Fruit fly (Drosophila melanogaster): ENCODE results near the gene CG11594.

Gene CG11594

dm6 chr3L:4025738-4026505 is at the start of gene CG11594:
Gene CG11594, minus strand, starts transcription at chr3L:4026011.
- TF ChIP-seq CG12605 (GFP tag; IDR thresholded peaks at IDR 0.05) = no peak
- no peak for TF ChIP-seq CG8301 (tag; optimal IDR thresholded peaks at IDR 0.05)
- TF ChIP-seq EcR (GFP tag; optimal IDR thresholded peaks at IDR 0.05) = no peak
- no peak for TF ChIP-seq CG4496 (GFP tag; IDR thresholded peaks at IDR 0.05)
- TF ChIP-seq CG13204 (GFP tag; optimal IDR thresholded peaks at IDR 0.05) = no peak
- no peak for TF ChIP-seq Ets98B (GFP tag; IDR thresholded peaks at IDR 0.05)
- no peak for TF ChIP-seq Snoo (tag; optimal IDR thresholded peaks at IDR 0.05)
- no peak for TF ChIP-seq CG17806 (tag; optimal IDR thresholded peaks at IDR 0.05)
- no peak for TF ChIP-seq CG8159 (tag; optimal IDR thresholded peaks at IDR 0.05)
- TF ChIP-seq rn (GFP tag; IDR thresholded peaks at IDR 0.05) = no peak
- no peak for TF ChIP-seq Pif1B (GFP tag; optimal IDR thresholded peaks at IDR 0.05)
- no peak for TF ChIP-seq fd96Ca (GFP tag; IDR thresholded peaks at IDR 0.05)
- TF ChIP-seq CG32121 (GFP tag; IDR thresholded peaks at IDR 0.05) = no peak
- TF ChIP-seq CG34367 (tag; optimal IDR thresholded peaks at IDR 0.05) = no peak

- TF ChIP-seq fd96Ca (GFP tag; IDR thresholded peaks at IDR 0.05) = no peak
- no peak for TF ChIP-seq CG14655 (GFP tag; optimal IDR thresholded peaks at IDR 0.05)
- no peak for TF ChIP-seq CG12605 (GFP tag; IDR thresholded peaks at IDR 0.05)
- TF ChIP-seq CG4496 (GFP tag; IDR thresholded peaks at IDR 0.05) = no peak; the same call in 2 of the 3 replicates
- TF ChIP-seq CG17806 (tag; optimal IDR thresholded peaks at IDR 0.05) = no peak
- no peak for TF ChIP-seq CG34367 (tag; optimal IDR thresholded peaks at IDR 0.05)
- TF ChIP-seq D1 (tag; optimal IDR thresholded peaks at IDR 0.05) = no peak
- no peak for TF ChIP-seq CG13204 (GFP tag; optimal IDR thresholded peaks at IDR 0.05)
- TF ChIP-seq gl (tag; optimal IDR thresholded peaks at IDR 0.05) = no peak
- no peak for TF ChIP-seq CG32121 (GFP tag; IDR thresholded peaks at IDR 0.05)
- TF ChIP-seq Pif1A (GFP tag; optimal IDR thresholded peaks at IDR 0.05) = no peak
Measured at dm6 chr3L:4073755-4074154, 47.9 kb upstream of the CG11594 start, which contains the start of gene Faa. Gene Faa, minus strand, starts transcription at chr3L:4073954.

- TF ChIP-seq CG9948 (tag; optimal IDR thresholded peaks at IDR 0.05) (no peak), Pif1A (GFP tag; optimal IDR thresholded peaks at IDR 0.05) (no peak), CG8159 (tag; optimal IDR thresholded peaks at IDR 0.05) (no peak), Snoo (tag; optimal IDR thresholded peaks at IDR 0.05) (no peak), CG4496 (GFP tag; IDR thresholded peaks at IDR 0.05) (no peak), fd96Ca (GFP tag; IDR thresholded peaks at IDR 0.05) (no peak), CG13204 (GFP tag; optimal IDR thresholded peaks at IDR 0.05) (no peak), CG17806 (tag; optimal IDR thresholded peaks at IDR 0.05) (no peak), CG14655 (GFP tag; optimal IDR thresholded peaks at IDR 0.05) (no peak), CG32121 (GFP tag; IDR thresholded peaks at IDR 0.05) (no peak), D1 (tag; optimal IDR thresholded peaks at IDR 0.05) (no peak), CG10348 (GFP tag; IDR thresholded peaks at IDR 0.05) (no peak)
Measured at dm6 chr3L:4072717-4073116, 46.9 kb upstream of the CG11594 start.

DNA sequence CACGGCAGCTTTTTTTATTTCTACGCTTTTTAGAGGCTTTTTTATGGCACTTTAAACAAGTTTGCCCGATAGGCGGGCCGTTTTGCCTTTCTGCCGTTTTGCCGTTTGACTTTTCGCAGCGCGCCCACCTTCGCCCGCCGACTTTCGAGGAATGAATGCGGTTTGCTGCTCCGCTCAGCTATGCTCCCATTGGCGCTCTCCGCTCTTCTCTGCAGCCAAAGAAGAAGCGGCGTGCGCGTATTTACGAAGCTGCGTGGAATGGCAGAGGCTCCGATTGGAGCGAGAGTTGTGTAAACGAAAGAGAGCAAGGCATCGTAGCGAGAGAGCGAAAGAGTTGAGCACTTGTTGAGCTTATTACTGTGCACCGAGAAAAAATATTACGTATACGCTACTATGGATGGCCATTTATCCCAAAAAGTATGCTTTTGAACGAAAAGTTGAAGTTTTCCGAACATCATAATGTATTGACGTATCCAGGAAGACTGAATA is 45.8 kb upstream of the CG11594 start, which contains the start of gene wit:
Gene wit, minus strand, starts transcription at position 157 of the 489 bp plus-strand sequence.
- TF ChIP-seq Pif1A (GFP tag; optimal IDR thresholded peaks at IDR 0.05) (peak; percentile 75), CG34367 (tag; optimal IDR thresholded peaks at IDR 0.05) (peak; percentile 23), CG10348 (GFP tag; IDR thresholded peaks at IDR 0.05) (no peak), gl (tag; optimal IDR thresholded peaks at IDR 0.05) (peak; percentile 11), CG17806 (tag; optimal IDR thresholded peaks at IDR 0.05) (peak; percentile 12), Snoo (tag; optimal IDR thresholded peaks at IDR 0.05) (peak; percentile 36), CG12605 (GFP tag; IDR thresholded peaks at IDR 0.05) (peak; percentile 97), CG13204 (GFP tag; optimal IDR thresholded peaks at IDR 0.05) (peak; percentile 61), CG32121 (GFP tag; IDR thresholded peaks at IDR 0.05) (peak; percentile 73), Ets98B (GFP tag; IDR thresholded peaks at IDR 0.05) (peak; percentile 80; the same call in 1 of the 2 replicates), D1 (tag; optimal IDR thresholded peaks at IDR 0.05) (no peak), Pif1B (GFP tag; optimal IDR thresholded peaks at IDR 0.05) (peak; percentile 86), fd96Ca (GFP tag; IDR thresholded peaks at IDR 0.05) (peak; percentile 67; the same call in 2 of the 3 replicates), CG4496 (GFP tag; IDR thresholded peaks at IDR 0.05) (no peak; the same call in none of the 3 replicates)

- TF ChIP-seq CG13204 (GFP tag; optimal IDR thresholded peaks at IDR 0.05) (no peak), CG4496 (GFP tag; IDR thresholded peaks at IDR 0.05) (peak; percentile 97), CG9948 (tag; optimal IDR thresholded peaks at IDR 0.05) (peak; percentile 91), D1 (tag; optimal IDR thresholded peaks at IDR 0.05) (peak; percentile 34), CG15710 (tag; optimal IDR thresholded peaks at IDR 0.05) (peak; percentile 84), gl (tag; optimal IDR thresholded peaks at IDR 0.05) (peak; percentile 91), Pif1B (GFP tag; optimal IDR thresholded peaks at IDR 0.05) (peak; percentile 77), CG14655 (GFP tag; optimal IDR thresholded peaks at IDR 0.05) (peak; percentile 83), CG8159 (tag; optimal IDR thresholded peaks at IDR 0.05) (peak; percentile 91), CG17806 (tag; optimal IDR thresholded peaks at IDR 0.05) (peak; percentile 97), Snoo (tag; optimal IDR thresholded peaks at IDR 0.05) (no peak), CG32121 (GFP tag; IDR thresholded peaks at IDR 0.05) (peak; percentile 85), EcR (GFP tag; optimal IDR thresholded peaks at IDR 0.05) (no peak), fd96Ca (GFP tag; IDR thresholded peaks at IDR 0.05) (peak; percentile 92), CG8301 (tag; optimal IDR thresholded peaks at IDR 0.05) (peak; percentile 89), Pif1A (GFP tag; optimal IDR thresholded peaks at IDR 0.05) (peak; percentile 70), CG12605 (GFP tag; IDR thresholded peaks at IDR 0.05) (peak; percentile 92), CG34367 (tag; optimal IDR thresholded peaks at IDR 0.05) (peak; percentile 94), Ets98B (GFP tag; IDR thresholded peaks at IDR 0.05) (peak; percentile 94), CG10348 (GFP tag; IDR thresholded peaks at IDR 0.05) (peak; percentile 77), rn (GFP tag; IDR thresholded peaks at IDR 0.05) (peak; percentile 92)
Measured at dm6 chr3L:4070996-4071379, 45.2 kb upstream of the CG11594 start.

Measured in whole organism, pupa.